Worm (Caenorhabditis elegans) whole organism, midembryonic: ENCODE measurements around the gene F07C3.9.

Source experiments
- T22C8.4 ChIP-seq: fragments of 200-800 bp; sonication (Bioruptor generic); IDR thresholded peaks from 2 replicates; pipeline ENCODE4 v1.3.6; 2022; ENCODE audit warnings: missing genetic modification characterization, missing compliant biosample characterization
- cog-1 ChIP-seq: sonication (generic microtip); optimal IDR thresholded peaks from 2 replicates; lab custom pipeline; 2016; ENCODE audit warnings: missing genetic modification characterization, missing compliant biosample characterization
- flt-1 ChIP-seq: fragments of 200-800 bp; sonication (Bioruptor generic); IDR thresholded peaks from 2 replicates; pipeline ENCODE4 v1.3.6; 2022; ENCODE audit warnings: missing genetic modification characterization, missing compliant biosample characterization
- klf-2 ChIP-seq: fragments of 200-800 bp; sonication (Bioruptor generic); conservative IDR thresholded peaks from 2 replicates; pipeline ENCODE4 v1.3.6; 2022; ENCODE audit warnings: missing genetic modification reagents, missing genetic modification characterization, missing compliant biosample characterization
- med-1 ChIP-seq: sonication (generic microtip); optimal IDR thresholded peaks from 2 replicates; lab custom pipeline; 2017; ENCODE audit warnings: missing genetic modification characterization, mild to moderate bottlenecking, missing compliant biosample characterization, antibody characterized with exemption, missing genetic modification reagents; ENCODE audit not compliant: insufficient read depth
- ref-1 ChIP-seq: fragments of 200-800 bp; sonication (Bioruptor generic); conservative IDR thresholded peaks from 2 replicates; pipeline ENCODE4 v1.3.6; 2022; ENCODE audit warnings: missing genetic modification reagents, missing genetic modification characterization, missing compliant biosample characterization
- tab-1 ChIP-seq: fragments of 200-800 bp; sonication (Bioruptor generic); IDR thresholded peaks from 2 replicates; pipeline ENCODE4 v1.3.6; 2022; ENCODE audit warnings: missing genetic modification characterization, missing compliant biosample characterization
- ztf-23 ChIP-seq: fragments of 200-800 bp; sonication (Bioruptor generic); IDR thresholded peaks from 2 replicates; pipeline ENCODE4 v1.3.6; 2022; ENCODE audit warnings: missing genetic modification reagents, missing genetic modification characterization, missing compliant biosample characterization
- ztf-29 ChIP-seq: fragments of 200-800 bp; sonication (Bioruptor generic); IDR thresholded peaks from 2 replicates; pipeline ENCODE4 v1.3.6; 2022; ENCODE audit warnings: missing genetic modification reagents, missing genetic modification characterization, missing compliant biosample characterization

The F07C3.9 gene

DNA sequence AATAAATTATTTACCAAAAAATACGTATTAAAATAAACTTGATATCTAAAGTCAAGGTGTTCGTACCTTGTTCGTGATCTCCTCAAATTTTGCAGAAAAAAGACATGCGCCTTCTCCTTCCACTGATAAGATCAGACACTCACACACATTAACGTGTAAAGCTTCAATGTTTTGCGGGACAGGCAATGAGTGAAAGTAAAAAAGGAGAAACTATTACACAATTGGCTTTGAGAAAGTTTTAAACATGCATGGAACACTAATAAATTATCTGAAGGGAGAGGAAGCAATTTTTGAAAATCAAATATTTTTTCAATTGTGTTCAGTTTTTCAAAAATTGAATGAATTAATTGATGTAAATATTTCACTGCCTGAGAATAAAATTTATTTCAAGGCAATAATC, 29.5 kb downstream of the F07C3.9 start:
- TF ChIP-seq ref-1, result no peak
- TF ChIP-seq ztf-29 (GFP tag; lab: Robert Waterston, UW), result no peak
- no peak for TF ChIP-seq tab-1 (GFP tag; lab: Robert Waterston, UW)
- TF ChIP-seq ztf-23 (GFP tag; lab: Robert Waterston, UW), result no peak
- TF ChIP-seq cog-1 (tag; lab: Kevin White, UChicago), result no peak
- no peak for TF ChIP-seq flt-1 (GFP tag; lab: Robert Waterston, UW)
- TF ChIP-seq T22C8.4 (GFP tag; lab: Robert Waterston, UW), result no peak
- TF ChIP-seq klf-2 (GFP tag; lab: Robert Waterston, UW), result no peak
- TF ChIP-seq med-1 (GFP tag; lab: Kevin White, UChicago), result no peak

DNA sequence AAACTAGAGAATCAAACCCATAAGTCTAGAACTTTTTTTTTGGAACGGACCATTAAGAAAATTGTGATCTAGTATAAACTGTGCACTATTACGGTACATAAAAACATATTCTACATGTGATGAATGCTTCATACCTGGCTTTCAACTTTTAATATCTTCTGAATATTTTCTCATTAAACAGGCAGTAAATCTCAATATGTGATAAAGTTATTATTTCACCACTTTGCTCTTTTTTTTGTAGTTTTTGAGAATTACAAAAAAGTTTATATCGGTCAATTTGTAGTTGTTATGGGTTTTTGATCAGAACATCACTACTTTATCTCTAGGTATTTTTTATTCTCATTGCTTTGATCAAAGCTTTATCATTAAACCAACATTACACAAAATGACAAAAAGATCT, 30.1 kb downstream of the F07C3.9 start:
- TF ChIP-seq klf-2 (GFP tag; lab: Robert Waterston, UW) (no peak), ztf-23 (GFP tag; lab: Robert Waterston, UW) (no peak), ref-1 (no peak), flt-1 (GFP tag; lab: Robert Waterston, UW) (no peak), med-1 (GFP tag; lab: Kevin White, UChicago) (no peak), tab-1 (GFP tag; lab: Robert Waterston, UW) (no peak), ztf-29 (GFP tag; lab: Robert Waterston, UW) (no peak), T22C8.4 (GFP tag; lab: Robert Waterston, UW) (no peak), cog-1 (tag; lab: Kevin White, UChicago) (no peak)

DNA sequence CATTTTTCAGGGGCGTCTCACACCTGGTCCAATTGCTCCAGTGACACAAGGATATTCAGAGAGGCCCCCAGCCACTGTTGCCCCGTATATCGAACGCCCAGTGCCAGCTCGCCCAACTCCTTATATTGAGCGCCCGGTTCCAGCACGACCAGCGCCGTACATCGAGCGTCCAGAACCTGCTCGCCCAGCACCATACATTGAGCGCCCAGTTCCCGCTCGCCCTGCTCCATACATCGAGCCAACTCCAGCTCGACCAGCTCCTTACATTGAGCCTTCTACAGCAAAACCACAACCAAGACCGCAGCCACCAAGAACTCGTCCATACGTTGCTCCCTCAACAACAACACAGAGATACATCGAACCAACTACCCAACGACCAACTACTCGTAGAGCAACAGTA, 31.6 kb downstream of the F07C3.9 start:
- TF ChIP-seq ref-1 (no peak), med-1 (GFP tag; lab: Kevin White, UChicago) (no peak), tab-1 (GFP tag; lab: Robert Waterston, UW) (no peak), cog-1 (tag; lab: Kevin White, UChicago) (no peak), ztf-23 (GFP tag; lab: Robert Waterston, UW) (no peak), klf-2 (GFP tag; lab: Robert Waterston, UW) (no peak), flt-1 (GFP tag; lab: Robert Waterston, UW) (no peak), ztf-29 (GFP tag; lab: Robert Waterston, UW) (no peak), T22C8.4 (GFP tag; lab: Robert Waterston, UW) (no peak)

DNA sequence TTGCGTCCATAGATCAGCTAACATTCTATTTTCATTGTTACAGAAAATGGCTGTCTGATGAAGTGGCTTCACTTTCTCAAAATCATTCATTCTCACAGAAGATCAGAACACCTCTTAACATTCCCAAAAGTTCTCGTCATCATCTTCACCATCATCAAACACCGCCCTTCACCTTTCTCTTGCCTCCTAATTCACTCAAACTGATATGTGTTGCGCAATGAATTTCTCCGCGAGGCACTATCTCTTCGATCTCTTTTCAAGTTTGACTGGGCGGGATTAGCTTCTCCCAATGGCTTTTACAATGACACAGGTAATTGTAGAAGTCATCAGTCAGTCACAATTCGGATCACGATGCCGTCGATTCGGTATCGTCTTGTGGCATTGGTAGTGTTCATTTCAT, 32.9 kb downstream of the F07C3.9 start, which contains the start of gene grd-6:
Gene grd-6, plus strand, starts transcription at position 301 of the 400 bp plus-strand sequence.
- TF ChIP-seq ztf-23 (GFP tag; lab: Robert Waterston, UW) (no peak), tab-1 (GFP tag; lab: Robert Waterston, UW) (no peak), T22C8.4 (GFP tag; lab: Robert Waterston, UW) (no peak), klf-2 (GFP tag; lab: Robert Waterston, UW) (no peak), flt-1 (GFP tag; lab: Robert Waterston, UW) (no peak), cog-1 (tag; lab: Kevin White, UChicago) (no peak), med-1 (GFP tag; lab: Kevin White, UChicago) (no peak), ref-1 (no peak), ztf-29 (GFP tag; lab: Robert Waterston, UW) (no peak)

DNA sequence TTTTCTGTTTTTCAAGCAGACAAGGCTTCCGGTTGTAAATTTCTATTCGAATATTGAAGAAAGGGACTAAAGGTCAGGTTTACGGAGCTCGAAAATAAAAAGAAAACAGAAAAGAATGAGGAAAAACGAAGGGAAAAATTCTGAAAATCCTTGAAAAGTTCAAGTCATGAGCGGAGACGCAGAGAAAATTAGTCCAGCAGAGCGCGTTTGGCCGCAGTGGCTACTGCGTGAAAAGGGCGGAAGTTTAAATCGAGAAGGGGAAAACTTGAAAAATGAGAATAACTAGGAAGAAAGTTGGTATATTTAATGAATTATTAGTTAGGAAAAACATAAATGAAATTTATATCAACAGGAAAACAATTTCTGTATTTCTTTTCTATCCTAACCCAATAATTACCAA, 34.0 kb downstream of the F07C3.9 start:
- no peak for TF ChIP-seq T22C8.4 (GFP tag; lab: Robert Waterston, UW)

DNA sequence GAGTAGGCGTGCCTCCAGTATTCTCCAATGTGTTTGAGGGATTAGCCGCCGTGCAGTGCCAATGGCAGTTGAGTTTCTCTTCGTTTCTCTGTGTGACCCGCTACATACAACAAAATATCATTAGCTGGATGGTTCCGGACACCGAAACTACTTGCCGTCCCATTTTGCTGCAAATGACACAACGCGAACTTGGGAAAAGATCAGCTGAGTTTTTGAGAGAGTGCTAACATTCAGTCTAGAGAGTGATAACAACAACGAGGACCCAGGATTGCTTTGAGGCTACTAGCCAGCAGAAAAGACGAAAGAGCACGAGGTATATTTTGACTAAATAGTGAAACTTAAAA, 35.1 kb downstream of the F07C3.9 start:
- no peak for TF ChIP-seq cog-1 (tag; lab: Kevin White, UChicago)
- no peak for TF ChIP-seq flt-1 (GFP tag; lab: Robert Waterston, UW)
- TF ChIP-seq klf-2 (GFP tag; lab: Robert Waterston, UW), result no peak
- no peak for TF ChIP-seq ztf-29 (GFP tag; lab: Robert Waterston, UW)
- TF ChIP-seq T22C8.4 (GFP tag; lab: Robert Waterston, UW), result no peak
- TF ChIP-seq tab-1 (GFP tag; lab: Robert Waterston, UW), result no peak
- no peak for TF ChIP-seq med-1 (GFP tag; lab: Kevin White, UChicago)
- TF ChIP-seq ref-1, result no peak
- no peak for TF ChIP-seq ztf-23 (GFP tag; lab: Robert Waterston, UW)

DNA sequence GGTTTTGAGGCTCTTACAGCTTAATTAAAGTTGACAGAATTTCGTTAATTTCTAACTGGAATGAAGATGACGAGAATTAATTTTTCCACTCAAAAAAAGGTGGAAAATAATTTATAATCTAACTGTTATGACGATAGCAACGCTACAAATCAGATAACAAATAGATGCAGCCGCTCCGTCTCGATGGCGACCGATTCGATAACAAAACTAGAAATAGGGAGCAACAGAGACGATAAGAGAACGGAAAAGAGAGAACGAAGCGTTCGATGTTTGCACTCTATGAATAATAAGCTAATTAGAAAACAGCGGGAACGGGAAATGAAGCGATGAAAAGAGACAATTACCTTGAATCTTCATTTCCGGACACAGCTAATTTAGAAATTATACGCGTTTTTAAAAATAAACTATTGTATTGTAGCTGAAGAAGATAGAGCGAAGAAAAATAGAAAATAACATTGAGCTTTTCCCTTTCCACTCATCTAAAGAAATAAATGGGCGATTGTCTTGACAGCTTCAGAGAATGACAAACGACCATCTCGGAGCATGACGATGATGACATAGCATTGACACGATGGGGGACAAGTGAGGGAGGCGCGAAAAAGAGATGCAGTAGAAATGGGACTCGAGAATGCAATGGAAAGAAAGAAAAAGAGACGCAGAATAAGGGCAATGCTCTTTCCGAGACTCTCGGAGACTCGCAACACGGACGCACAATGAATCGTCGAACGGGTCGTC, 35.6 kb downstream of the F07C3.9 start:
- TF ChIP-seq med-1 (GFP tag; lab: Kevin White, UChicago) (no peak), ztf-23 (GFP tag; lab: Robert Waterston, UW) (no peak), ref-1 (no peak), tab-1 (GFP tag; lab: Robert Waterston, UW) (no peak), cog-1 (tag; lab: Kevin White, UChicago) (no peak), ztf-29 (GFP tag; lab: Robert Waterston, UW) (no peak), klf-2 (GFP tag; lab: Robert Waterston, UW) (no peak), T22C8.4 (GFP tag; lab: Robert Waterston, UW) (no peak), flt-1 (GFP tag; lab: Robert Waterston, UW) (no peak)

DNA sequence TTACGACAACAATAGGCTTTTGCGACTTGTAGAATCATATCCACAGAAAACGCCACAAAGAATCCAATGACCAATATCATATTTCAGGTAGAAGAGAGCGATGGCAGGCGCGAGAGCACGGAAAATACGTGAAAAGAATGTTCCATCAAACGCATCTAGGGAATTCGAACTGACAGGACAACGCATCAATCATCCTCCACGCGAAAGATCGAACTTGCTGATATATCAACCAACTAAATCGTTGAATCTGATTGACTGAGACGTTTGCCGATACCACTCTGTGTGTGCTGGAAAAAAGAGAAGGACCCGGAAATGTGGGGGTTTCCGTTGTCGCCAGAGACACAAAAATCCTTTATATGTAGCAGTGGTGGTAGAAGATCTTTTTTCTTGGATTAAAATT, 36.2 kb downstream of the F07C3.9 start:
- TF ChIP-seq klf-2 (GFP tag; lab: Robert Waterston, UW), result no peak
- TF ChIP-seq T22C8.4 (GFP tag; lab: Robert Waterston, UW), result no peak
- no peak for TF ChIP-seq med-1 (GFP tag; lab: Kevin White, UChicago)
- no peak for TF ChIP-seq tab-1 (GFP tag; lab: Robert Waterston, UW)
- TF ChIP-seq flt-1 (GFP tag; lab: Robert Waterston, UW), result no peak
- TF ChIP-seq cog-1 (tag; lab: Kevin White, UChicago), result no peak
- TF ChIP-seq ztf-23 (GFP tag; lab: Robert Waterston, UW), result no peak
- TF ChIP-seq ref-1, result no peak
- TF ChIP-seq ztf-29 (GFP tag; lab: Robert Waterston, UW), result no peak

DNA sequence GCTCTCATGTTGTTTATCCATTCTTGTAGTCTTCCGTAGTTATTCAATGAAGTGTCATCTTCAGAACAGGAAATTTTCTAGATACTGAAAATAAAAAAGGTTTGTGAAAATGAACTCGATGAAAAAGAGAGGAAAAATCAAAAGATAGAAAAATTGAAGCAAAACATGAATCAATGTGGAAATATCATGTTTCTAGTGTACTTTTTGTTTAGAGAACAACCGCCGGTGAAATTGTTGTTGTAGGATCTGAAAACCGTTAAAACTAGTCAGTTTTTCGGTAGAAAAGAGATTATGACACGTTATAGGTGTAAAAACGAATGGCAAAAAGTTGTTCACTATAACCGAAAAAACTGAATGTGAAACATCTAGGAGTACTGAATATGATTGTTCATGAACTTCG, 37.3 kb downstream of the F07C3.9 start, which contains the start of gene pacs-1:
Gene pacs-1, minus strand, starts transcription at position 101 of the 400 bp plus-strand sequence.
- TF ChIP-seq ref-1 (no peak), flt-1 (GFP tag; lab: Robert Waterston, UW) (no peak), ztf-29 (GFP tag; lab: Robert Waterston, UW) (no peak), klf-2 (GFP tag; lab: Robert Waterston, UW) (no peak), med-1 (GFP tag; lab: Kevin White, UChicago) (no peak), cog-1 (tag; lab: Kevin White, UChicago) (no peak), T22C8.4 (GFP tag; lab: Robert Waterston, UW) (no peak), tab-1 (GFP tag; lab: Robert Waterston, UW) (no peak), ztf-23 (GFP tag; lab: Robert Waterston, UW) (no peak)
